Worm (Caenorhabditis elegans): ENCODE measurements around the gene T28C12.1.

The T28C12.1 gene

ce11 chrV:6331607-6332006 lies at the start of gene T28C12.1:
Gene T28C12.1, plus strand, starts transcription at chrV:6331907.
- TF ChIP-seq ceh-13 (GFP tag; optimal IDR thresholded peaks at IDR 0.05) (no peak), sea-1 (GFP tag; conservative IDR thresholded peaks at IDR 0.05) (no peak), hnd-1 (tag; optimal IDR thresholded peaks at IDR 0.05) (no peak), ama-1 (optimal IDR thresholded peaks at IDR 0.05) (no peak), ets-7 (tag; optimal IDR thresholded peaks at IDR 0.05) (no peak), tra-4 (tag; optimal IDR thresholded peaks at IDR 0.05) (no peak), scrt-1 (GFP tag; IDR thresholded peaks at IDR 0.05) (no peak), hmg-4 (GFP tag; optimal IDR thresholded peaks at IDR 0.05) (no peak), hmbx-1 (tag; optimal IDR thresholded peaks at IDR 0.05) (no peak), tbx-37 (GFP tag; conservative IDR thresholded peaks at IDR 0.05) (no peak), flt-1 (GFP tag; IDR thresholded peaks at IDR 0.05) (no peak), B0310.2 (tag; optimal IDR thresholded peaks at IDR 0.05) (no peak)

- TF ChIP-seq ceh-13 (GFP tag; optimal IDR thresholded peaks at IDR 0.05) (no peak), aly-1 (tag; optimal IDR thresholded peaks at IDR 0.05) (no peak), pes-1 (GFP tag; IDR thresholded peaks at IDR 0.05) (no peak), flt-1 (GFP tag; IDR thresholded peaks at IDR 0.05) (no peak), tbx-11 (GFP tag; IDR thresholded peaks at IDR 0.05) (no peak)
Measured at ce11 chrV:6286343-6286742, 45.4 kb upstream of the T28C12.1 start, which contains the start of gene srn-1. Gene srn-1, minus strand, starts transcription at chrV:6286443.

- TF ChIP-seq ets-7 (tag; optimal IDR thresholded peaks at IDR 0.05) (no peak), hmbx-1 (tag; optimal IDR thresholded peaks at IDR 0.05) (no peak), F13C5.2 (tag; optimal IDR thresholded peaks at IDR 0.05) (no peak), tbx-37 (GFP tag; conservative IDR thresholded peaks at IDR 0.05) (no peak), pes-1 (GFP tag; IDR thresholded peaks at IDR 0.05) (no peak), ceh-36 (tag; optimal IDR thresholded peaks at IDR 0.05) (no peak), hnd-1 (tag; optimal IDR thresholded peaks at IDR 0.05) (no peak), ceh-13 (GFP tag; optimal IDR thresholded peaks at IDR 0.05) (no peak), flt-1 (GFP tag; IDR thresholded peaks at IDR 0.05) (no peak), scrt-1 (GFP tag; IDR thresholded peaks at IDR 0.05) (no peak), hmg-4 (GFP tag; optimal IDR thresholded peaks at IDR 0.05) (no peak), sea-1 (GFP tag; conservative IDR thresholded peaks at IDR 0.05) (no peak), aly-1 (tag; optimal IDR thresholded peaks at IDR 0.05) (no peak), ama-1 (optimal IDR thresholded peaks at IDR 0.05) (no peak), B0310.2 (tag; optimal IDR thresholded peaks at IDR 0.05) (no peak), tra-4 (tag; optimal IDR thresholded peaks at IDR 0.05) (no peak), tbx-11 (GFP tag; IDR thresholded peaks at IDR 0.05) (no peak)
Measured at ce11 chrV:6288607-6289006, 43.1 kb upstream of the T28C12.1 start, which contains the start of gene K12B6.11. Gene K12B6.11, plus strand, starts transcription at chrV:6288907.

ce11 chrV:6291301-6291700 lies 40.4 kb upstream of the T28C12.1 start:
- TF ChIP-seq B0310.2 (tag; optimal IDR thresholded peaks at IDR 0.05) (no peak), tra-4 (tag; optimal IDR thresholded peaks at IDR 0.05) (no peak)

ce11 chrV:6292401-6292800 lies 39.3 kb upstream of the T28C12.1 start, which contains the start of gene K12B6.9:
Gene K12B6.9, minus strand, starts transcription at chrV:6292666.
- no peak for TF ChIP-seq hnd-1 (tag; optimal IDR thresholded peaks at IDR 0.05)
- no peak for TF ChIP-seq scrt-1 (GFP tag; IDR thresholded peaks at IDR 0.05)
- TF ChIP-seq ceh-13 (GFP tag; optimal IDR thresholded peaks at IDR 0.05) = no peak
- TF ChIP-seq hmbx-1 (tag; optimal IDR thresholded peaks at IDR 0.05) = no peak
- TF ChIP-seq tbx-11 (GFP tag; IDR thresholded peaks at IDR 0.05) = no peak
- no peak for TF ChIP-seq tra-4 (tag; optimal IDR thresholded peaks at IDR 0.05)
- TF ChIP-seq hmg-4 (GFP tag; optimal IDR thresholded peaks at IDR 0.05) = no peak

ce11 chrV:6296536-6296935 lies 35.2 kb upstream of the T28C12.1 start:
- peak; percentile 59; the same call in 1 of the 2 replicates for TF ChIP-seq pes-1 (GFP tag; IDR thresholded peaks at IDR 0.05)

- no peak for TF ChIP-seq ets-7 (tag; optimal IDR thresholded peaks at IDR 0.05)
- no peak for TF ChIP-seq ceh-36 (tag; optimal IDR thresholded peaks at IDR 0.05)
- TF ChIP-seq ama-1 (optimal IDR thresholded peaks at IDR 0.05) = no peak
- no peak for TF ChIP-seq hnd-1 (tag; optimal IDR thresholded peaks at IDR 0.05)
- no peak for TF ChIP-seq flt-1 (GFP tag; IDR thresholded peaks at IDR 0.05)
- TF ChIP-seq F13C5.2 (tag; optimal IDR thresholded peaks at IDR 0.05) = no peak
- no peak for TF ChIP-seq tbx-11 (GFP tag; IDR thresholded peaks at IDR 0.05)
- no peak for TF ChIP-seq pes-1 (GFP tag; IDR thresholded peaks at IDR 0.05)
- no peak for TF ChIP-seq tbx-37 (GFP tag; conservative IDR thresholded peaks at IDR 0.05)
- no peak for TF ChIP-seq tra-4 (tag; optimal IDR thresholded peaks at IDR 0.05)
- no peak for TF ChIP-seq aly-1 (tag; optimal IDR thresholded peaks at IDR 0.05)
- TF ChIP-seq hmbx-1 (tag; optimal IDR thresholded peaks at IDR 0.05) = no peak
- no peak for TF ChIP-seq ceh-13 (GFP tag; optimal IDR thresholded peaks at IDR 0.05)
- TF ChIP-seq B0310.2 (tag; optimal IDR thresholded peaks at IDR 0.05) = no peak
Measured at ce11 chrV:6301046-6301445, 30.7 kb upstream of the T28C12.1 start.

ce11 chrV:6302465-6302864 lies 29.2 kb upstream of the T28C12.1 start:
- no peak for TF ChIP-seq tbx-37 (GFP tag; conservative IDR thresholded peaks at IDR 0.05)
- TF ChIP-seq tra-4 (tag; optimal IDR thresholded peaks at IDR 0.05) = no peak
- TF ChIP-seq sea-1 (GFP tag; conservative IDR thresholded peaks at IDR 0.05) = no peak
- TF ChIP-seq aly-1 (tag; optimal IDR thresholded peaks at IDR 0.05) = no peak
- TF ChIP-seq hnd-1 (tag; optimal IDR thresholded peaks at IDR 0.05) = no peak
- no peak for TF ChIP-seq pes-1 (GFP tag; IDR thresholded peaks at IDR 0.05)
- TF ChIP-seq F13C5.2 (tag; optimal IDR thresholded peaks at IDR 0.05) = no peak
- no peak for TF ChIP-seq tbx-11 (GFP tag; IDR thresholded peaks at IDR 0.05)
- no peak for TF ChIP-seq B0310.2 (tag; optimal IDR thresholded peaks at IDR 0.05)
- TF ChIP-seq scrt-1 (GFP tag; IDR thresholded peaks at IDR 0.05) = no peak
- TF ChIP-seq hmg-4 (GFP tag; optimal IDR thresholded peaks at IDR 0.05) = no peak
- no peak for TF ChIP-seq hmbx-1 (tag; optimal IDR thresholded peaks at IDR 0.05)
- TF ChIP-seq ets-7 (tag; optimal IDR thresholded peaks at IDR 0.05) = no peak
- no peak for TF ChIP-seq ceh-13 (GFP tag; optimal IDR thresholded peaks at IDR 0.05)
- no peak for TF ChIP-seq ama-1 (optimal IDR thresholded peaks at IDR 0.05)
- TF ChIP-seq ceh-36 (tag; optimal IDR thresholded peaks at IDR 0.05) = no peak
- TF ChIP-seq flt-1 (GFP tag; IDR thresholded peaks at IDR 0.05) = no peak
